ENCODE assay signal across 2 fruit fly cellular contexts in genomic region chr2L:5236346-5236809, dm6.
A peak's percentile ranks its signal among the peaks of the same experiment; 100 is the strongest.
TF ChIP-seq lines count a peak whose summit lies in the region.

No protein-coding gene starts in this region.

TF ChIP-seq in whole organism, embryonic, 481 proteins besides CTCF, POLR2A, EP300 and RAD21 (continued from another document):
- no peak for TF ChIP-seq CG42726 (GFP tag; IDR thresholded peaks at IDR 0.05; lab: Robert Waterston, UW; ENCODE audit: partially characterized antibody)
- TF ChIP-seq Rfx (GFP tag; IDR thresholded peaks at IDR 0.05; lab: Robert Waterston, UW): no peak
- no peak for TF ChIP-seq slbo (GFP tag; IDR thresholded peaks at IDR 0.05; lab: Robert Waterston, UW)
- TF ChIP-seq CG17361 (GFP tag; IDR thresholded peaks at IDR 0.05; lab: Robert Waterston, UW): no peak
- peak; percentile 91 for TF ChIP-seq CG4360 (GFP tag; IDR thresholded peaks at IDR 0.05; lab: Robert Waterston, UW)
- 0 out of 3 replicates have a peak, but pooled peaks have one; percentile 6 for TF ChIP-seq otp (GFP tag; IDR thresholded peaks at IDR 0.05; lab: Robert Waterston, UW)
- no peak for TF ChIP-seq CG4617 (GFP tag; optimal IDR thresholded peaks at IDR 0.05; lab: Kevin White, UChicago; ENCODE audit: borderline replicate concordance)
- no peak for TF ChIP-seq HLH54F (GFP tag; optimal IDR thresholded peaks at IDR 0.05; lab: Kevin White, UChicago)
- TF ChIP-seq br (optimal IDR thresholded peaks at IDR 0.05; lab: Kevin White, UChicago): no peak
- TF ChIP-seq D19A (tag; optimal IDR thresholded peaks at IDR 0.05; lab: Kevin White, UChicago): peak; percentile 19
- no peak for TF ChIP-seq CG2116 (GFP tag; optimal IDR thresholded peaks at IDR 0.05; lab: Kevin White, UChicago)

TF ChIP-seq in whole organism, prepupa, 60 proteins besides CTCF, POLR2A, EP300 and RAD21 (continued from another document):
- TF ChIP-seq CG32006 (GFP tag; optimal IDR thresholded peaks at IDR 0.05; lab: Kevin White, UChicago) (peak; percentile 3), CG11902 (GFP tag; optimal IDR thresholded peaks at IDR 0.05; lab: Kevin White, UChicago) (no peak), Eip78C (GFP tag; lab: Kevin White, UChicago) (peak; percentile 62), CG6163 (GFP tag; IDR thresholded peaks at IDR 0.05; lab: Robert Waterston, UW) (peak; percentile 46; the same call in 1 of the 3 replicates), CG6854 (GFP tag; optimal IDR thresholded peaks at IDR 0.05; lab: Kevin White, UChicago) (no peak)
